Fruit fly (Drosophila melanogaster): ENCODE results near the gene Drs.

- TF ChIP-seq Dll (optimal IDR thresholded peaks at IDR 0.05) (no peak), EcR (GFP tag; optimal IDR thresholded peaks at IDR 0.05) (no peak), psq (optimal IDR thresholded peaks at IDR 0.05) (no peak), CG8478 (optimal IDR thresholded peaks at IDR 0.05) (no peak), pan (optimal IDR thresholded peaks at IDR 0.05) (no peak)
These were observed 11.1 kb downstream of the Drs start for dm6 chr3L:3380225-3381043.
